Worm (Caenorhabditis elegans): ENCODE measurements around the gene dyrb-1.

dyrb-1 gene

DNA sequence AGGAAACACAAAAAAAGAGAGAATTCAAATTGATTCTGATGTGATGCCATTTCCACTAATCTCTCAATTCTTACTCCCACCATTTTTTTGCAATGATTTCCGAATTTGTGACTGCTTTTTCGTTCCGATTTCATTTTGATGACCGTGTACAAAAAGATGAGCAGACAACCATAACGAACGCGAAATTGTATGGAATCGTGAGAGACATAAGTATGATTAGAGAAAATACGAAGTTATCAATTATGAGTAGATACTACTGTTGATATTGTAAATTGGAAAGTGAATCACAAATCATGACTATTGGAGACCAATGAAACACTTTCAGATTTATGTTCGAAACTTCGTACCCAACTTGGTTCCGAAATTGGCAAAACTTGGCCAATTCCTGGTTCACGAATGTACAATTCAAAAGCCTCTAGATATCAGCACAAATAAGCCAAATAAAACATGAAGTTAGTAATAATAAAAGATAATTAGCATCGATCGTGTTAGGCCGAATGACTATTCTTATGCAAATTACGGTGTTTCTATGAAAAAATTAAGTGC lies 4.6 kb upstream of the dyrb-1 start (continued):
- TF ChIP-seq ceh-82 (tag; optimal IDR thresholded peaks at IDR 0.05): no peak
- TF ChIP-seq Y105C5A.15 (GFP tag; IDR thresholded peaks at IDR 0.05): no peak
- TF ChIP-seq gei-8 (GFP tag; optimal IDR thresholded peaks at IDR 0.05): no peak
- no peak for TF ChIP-seq daf-16 (GFP tag; optimal IDR thresholded peaks at IDR 0.05)
- TF ChIP-seq daf-16 (tag; optimal IDR thresholded peaks at IDR 0.05): peak; percentile 34
- TF ChIP-seq hmg-1.1 (GFP tag; IDR thresholded peaks at IDR 0.05): no peak
- TF ChIP-seq ama-1 (optimal IDR thresholded peaks at IDR 0.05): no peak

DNA sequence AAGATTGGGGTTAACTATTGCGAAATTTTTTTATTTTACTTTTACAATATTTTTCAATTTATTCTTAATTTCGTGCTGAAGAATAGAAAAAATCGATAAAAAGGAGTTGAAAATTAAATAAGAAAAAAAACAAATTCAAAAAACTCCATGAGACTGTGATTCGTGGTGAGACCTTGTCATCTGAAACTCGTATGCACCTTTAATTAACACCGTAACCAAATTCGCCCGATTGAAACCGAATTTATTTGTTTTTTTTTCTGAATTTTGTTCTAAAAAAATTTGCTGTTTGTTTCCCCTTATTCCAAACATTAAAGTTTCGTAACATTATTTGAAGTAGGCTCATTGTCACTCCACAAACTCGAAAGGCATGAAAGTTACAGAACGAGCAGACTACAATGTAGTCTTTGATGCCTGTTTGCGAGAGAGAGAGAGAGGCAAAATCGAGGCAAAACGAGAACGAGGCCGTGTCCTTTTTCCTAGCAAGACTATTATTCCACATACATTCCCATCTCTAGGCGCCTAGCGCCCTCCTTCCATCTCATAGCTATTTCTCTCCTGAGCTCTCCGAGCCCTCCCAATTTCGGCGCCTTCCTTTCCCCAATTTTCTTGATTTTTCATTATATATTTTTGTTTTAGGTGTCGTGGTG lies 2.1 kb upstream of the dyrb-1 start, which contains the start of gene T24H10.4:
Gene T24H10.4 (plus strand): TSS at position 630 of the 647 bp plus-strand sequence.
- TF ChIP-seq mes-2 (tag; optimal IDR thresholded peaks at IDR 0.05; ENCODE audit: poor library complexity, severe bottlenecking) (no peak), snpc-1.2 (GFP tag; IDR thresholded peaks at IDR 0.05) (no peak), egl-27 (tag; optimal IDR thresholded peaks at IDR 0.05) (no peak), fos-1 (tag; optimal IDR thresholded peaks at IDR 0.05) (no peak), lsy-2 (tag; optimal IDR thresholded peaks at IDR 0.05) (peak in 1 of 2 experiments; percentile 6), daf-16 (GFP tag; optimal IDR thresholded peaks at IDR 0.05) (no peak), daf-16 (tag; optimal IDR thresholded peaks at IDR 0.05) (peak; percentile 10), nhr-48 (tag; optimal IDR thresholded peaks at IDR 0.05) (no peak), dpl-1 (GFP tag; optimal IDR thresholded peaks at IDR 0.05) (no peak), ceh-32 (tag; optimal IDR thresholded peaks at IDR 0.05; ENCODE audit: poor library complexity) (no peak), ztf-11 (tag; optimal IDR thresholded peaks at IDR 0.05) (no peak), zfp-2 (tag; optimal IDR thresholded peaks at IDR 0.05) (no peak), daf-8 (GFP tag; IDR thresholded peaks at IDR 0.05) (no peak), lir-3 (tag; optimal IDR thresholded peaks at IDR 0.05) (no peak), ZK546.5 (tag; optimal IDR thresholded peaks at IDR 0.05) (no peak), egl-43 (GFP tag; IDR thresholded peaks at IDR 0.05) (0 out of 2 replicates have a peak, but pooled peaks have one; percentile 27), tag-97 (GFP tag; IDR thresholded peaks at IDR 0.05) (no peak), unc-62 (GFP tag; optimal IDR thresholded peaks at IDR 0.05 in 1 of 2) (peak in 1 of 2 experiments; percentile 49), unc-62 (tag; optimal IDR thresholded peaks at IDR 0.05) (no peak), duxl-1 (tag; optimal IDR thresholded peaks at IDR 0.05; ENCODE audit: poor library complexity) (no peak), attf-4 (tag; optimal IDR thresholded peaks at IDR 0.05) (no peak), T26A8.4 (GFP tag; IDR thresholded peaks at IDR 0.05) (no peak), ceh-20 (GFP tag; IDR thresholded peaks at IDR 0.05) (no peak)

DNA sequence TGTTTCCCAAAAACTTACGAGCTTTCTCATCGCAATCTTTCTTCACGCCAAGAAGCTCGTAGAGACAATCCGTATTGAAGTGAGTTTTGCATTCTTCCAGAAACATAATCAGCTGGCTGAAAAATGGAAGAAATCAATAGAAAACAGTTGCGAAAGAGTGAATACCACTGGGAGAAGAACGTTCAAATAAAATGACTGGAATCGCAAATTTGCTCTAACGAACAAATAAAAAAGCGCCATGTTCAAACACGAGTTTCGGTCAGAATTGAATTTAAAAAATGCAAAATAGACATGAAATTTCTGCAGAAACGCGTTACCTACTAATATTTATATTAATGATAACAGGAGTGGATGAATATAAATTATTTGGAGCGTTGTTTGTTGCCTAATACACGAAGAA lies 1.5 kb upstream of the dyrb-1 start, which contains the start of gene dnj-23:
Gene dnj-23 (minus strand): TSS at position 158 of the 400 bp plus-strand sequence.
- peak; percentile 49 for TF ChIP-seq hlh-30 (tag; optimal IDR thresholded peaks at IDR 0.05; ENCODE audit: insufficient read depth)
- TF ChIP-seq lsy-2 (tag; optimal IDR thresholded peaks at IDR 0.05): peak in 1 of 2 experiments; percentile 36
- TF ChIP-seq T20F7.1 (GFP tag; optimal IDR thresholded peaks at IDR 0.05): peak; percentile 51
- peak; percentile 85 for TF ChIP-seq aha-1 (tag)
- peak; percentile 74 for TF ChIP-seq dpl-1 (GFP tag; optimal IDR thresholded peaks at IDR 0.05)
- TF ChIP-seq lin-15B (tag; optimal IDR thresholded peaks at IDR 0.05): no peak
- TF ChIP-seq ceh-82 (tag; optimal IDR thresholded peaks at IDR 0.05): no peak
- no peak for TF ChIP-seq pha-4 (GFP tag; IDR thresholded peaks at IDR 0.05)
- TF ChIP-seq pha-4 (tag; optimal IDR thresholded peaks at IDR 0.05): no peak
- TF ChIP-seq lin-38 (GFP tag; IDR thresholded peaks at IDR 0.05): peak; percentile 58
- peak; percentile 7 for TF ChIP-seq mes-2 (tag; optimal IDR thresholded peaks at IDR 0.05; ENCODE audit: poor library complexity, severe bottlenecking)

DNA sequence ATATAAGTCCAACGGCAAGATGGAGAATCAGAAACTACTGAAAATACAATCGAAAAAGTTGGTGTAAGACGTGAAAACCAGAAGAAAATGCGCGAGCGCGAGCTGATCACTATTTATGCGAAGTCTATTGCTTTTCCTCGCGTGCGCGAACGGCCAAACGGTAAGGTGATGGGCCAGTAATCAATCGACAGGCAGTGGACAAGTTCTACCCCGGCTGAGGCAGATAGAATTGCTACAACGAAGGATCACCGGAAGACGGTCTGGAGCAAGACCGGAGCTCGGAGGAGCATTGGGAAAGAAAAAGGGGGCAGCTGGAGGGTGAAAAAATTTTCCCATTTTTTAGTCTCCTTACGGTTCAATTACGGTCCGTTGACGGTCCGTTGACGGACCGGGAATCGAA lies 4.3 kb downstream of the dyrb-1 start:
- TF ChIP-seq snpc-1.2 (GFP tag; IDR thresholded peaks at IDR 0.05): peak; percentile 91
- 0 out of 2 replicates have a peak, but pooled peaks have one; percentile 41 for TF ChIP-seq ZK337.2 (GFP tag; IDR thresholded peaks at IDR 0.05)
- TF ChIP-seq nhr-42 (GFP tag; IDR thresholded peaks at IDR 0.05): peak; percentile 78
- peak; percentile 69; the same call in 1 of the 2 replicates for TF ChIP-seq Y105C5A.15 (GFP tag; IDR thresholded peaks at IDR 0.05)
- 0 out of 2 replicates have a peak, but pooled peaks have one; percentile 29 for TF ChIP-seq zfp-3 (GFP tag; conservative IDR thresholded peaks at IDR 0.05)
- peak; percentile 82 for TF ChIP-seq T26A8.4 (GFP tag; IDR thresholded peaks at IDR 0.05)
- 0 out of 2 replicates have a peak, but pooled peaks have one; percentile 54 for TF ChIP-seq saeg-2 (GFP tag; IDR thresholded peaks at IDR 0.05)
- peak; percentile 36; the same call in 1 of the 2 replicates for TF ChIP-seq ceh-20 (GFP tag; IDR thresholded peaks at IDR 0.05)
- peak; percentile 61 to 77; a peak in 2 of 4 replicates for TF ChIP-seq madf-5 (GFP tag; IDR thresholded peaks at IDR 0.05)
- peak; percentile 92 for TF ChIP-seq lim-7 (GFP tag; IDR thresholded peaks at IDR 0.05)
- TF ChIP-seq nhr-41 (GFP tag; IDR thresholded peaks at IDR 0.05): peak; percentile 74
- TF ChIP-seq lin-38 (GFP tag; IDR thresholded peaks at IDR 0.05): peak; percentile 84
- 0 out of 2 replicates have a peak, but pooled peaks have one; percentile 17 for TF ChIP-seq mxl-2 (GFP tag; conservative IDR thresholded peaks at IDR 0.05)
- TF ChIP-seq hmg-1.1 (GFP tag; IDR thresholded peaks at IDR 0.05): peak; percentile 20; the same call in 1 of the 2 replicates
- TF ChIP-seq egl-43 (GFP tag; IDR thresholded peaks at IDR 0.05): peak; percentile 96
- 0 out of 2 replicates have a peak, but pooled peaks have one; percentile 38 for TF ChIP-seq Y75B8A.6 (GFP tag; IDR thresholded peaks at IDR 0.05)
